Fruit fly (Drosophila melanogaster): ENCODE data around the gene Ir76a.

Ir76a gene

dm6 chr3L:19793438-19793998 lies 5.6 kb upstream of the Ir76a start, which contains the start of the genes CG42637, Gyc76C and SREBP (continued):
- TF ChIP-seq Lpt (GFP tag; optimal IDR thresholded peaks at IDR 0.05): no peak
- no peak for TF ChIP-seq CG6854 (GFP tag; optimal IDR thresholded peaks at IDR 0.05)
- no peak for TF ChIP-seq ems (GFP tag; optimal IDR thresholded peaks at IDR 0.05)
- no peak for TF ChIP-seq NC2β (GFP tag; optimal IDR thresholded peaks at IDR 0.05)
- TF ChIP-seq Stat92E (GFP tag; optimal IDR thresholded peaks at IDR 0.05): peak in 1 of 3 experiments; percentile 65
- TF ChIP-seq grau (tag; optimal IDR thresholded peaks at IDR 0.05): peak; percentile 32
- TF ChIP-seq ssp (GFP tag; IDR thresholded peaks at IDR 0.05): no peak
- no peak for TF ChIP-seq Taf1 (GFP tag; IDR thresholded peaks at IDR 0.05)
- TF ChIP-seq Mes4 (GFP tag; optimal IDR thresholded peaks at IDR 0.05): no peak
- peak; percentile 91 for TF ChIP-seq Med (GFP tag)
- peak; percentile 11; the same call in 1 of the 3 replicates for TF ChIP-seq gce (GFP tag; IDR thresholded peaks at IDR 0.05)
- TF ChIP-seq CG6654 (GFP tag; optimal IDR thresholded peaks at IDR 0.05): no peak
- no peak for TF ChIP-seq Usf (GFP tag; optimal IDR thresholded peaks at IDR 0.05)
- TF ChIP-seq CG13894 (tag; optimal IDR thresholded peaks at IDR 0.05): peak; percentile 64
- no peak for TF ChIP-seq D (optimal IDR thresholded peaks at IDR 0.05)
- TF ChIP-seq D (GFP tag; optimal IDR thresholded peaks at IDR 0.05): no peak
- peak; percentile 40 for TF ChIP-seq CG12391 (tag; optimal IDR thresholded peaks at IDR 0.05)
- 0 out of 3 replicates have a peak, but pooled peaks have one; percentile 16 for TF ChIP-seq CG6175 (GFP tag; IDR thresholded peaks at IDR 0.05)
- peak; percentile 46 for TF ChIP-seq MTF-1 (GFP tag; optimal IDR thresholded peaks at IDR 0.05; ENCODE audit: borderline replicate concordance)
- TF ChIP-seq CG12104 (GFP tag; optimal IDR thresholded peaks at IDR 0.05): peak; percentile 10
- TF ChIP-seq CG17385 (GFP tag; optimal IDR thresholded peaks at IDR 0.05): no peak
- TF ChIP-seq CG10274 (GFP tag; optimal IDR thresholded peaks at IDR 0.05): no peak
- TF ChIP-seq Atf-2 (GFP tag; optimal IDR thresholded peaks at IDR 0.05): no peak
- TF ChIP-seq Dref (GFP tag; IDR thresholded peaks at IDR 0.05): no peak
- TF ChIP-seq ham (GFP tag; IDR thresholded peaks at IDR 0.05): no peak
- peak; percentile 4; the same call in 1 of the 2 replicates for TF ChIP-seq Atf6 (GFP tag; IDR thresholded peaks at IDR 0.05)
- TF ChIP-seq lola (GFP tag; optimal IDR thresholded peaks at IDR 0.05): no peak
- no peak; the same call in 1 of the 3 replicates for TF ChIP-seq zen2 (GFP tag; IDR thresholded peaks at IDR 0.05; ENCODE audit: partially characterized antibody)
- TF ChIP-seq CG6254 (GFP tag; optimal IDR thresholded peaks at IDR 0.05): no peak
- no peak for TF ChIP-seq Lim3 (GFP tag; IDR thresholded peaks at IDR 0.05)
- no peak for TF ChIP-seq prd (optimal IDR thresholded peaks at IDR 0.05)
- no peak for TF ChIP-seq prd (GFP tag; IDR thresholded peaks at IDR 0.05)
- no peak for TF ChIP-seq ken (GFP tag; IDR thresholded peaks at IDR 0.05)
- no peak for TF ChIP-seq CG7839 (tag; optimal IDR thresholded peaks at IDR 0.05)
- peak; percentile 31; the same call in 1 of the 2 replicates for TF ChIP-seq E2f1 (GFP tag; IDR thresholded peaks at IDR 0.05)
- no peak for TF ChIP-seq crc (GFP tag; optimal IDR thresholded peaks at IDR 0.05)
- TF ChIP-seq hth (optimal IDR thresholded peaks at IDR 0.05): no peak
- TF ChIP-seq repo (GFP tag; optimal IDR thresholded peaks at IDR 0.05): peak; percentile 12
- TF ChIP-seq CG11504 (tag; optimal IDR thresholded peaks at IDR 0.05): peak; percentile 35
- peak; percentile 30 for TF ChIP-seq Dek (tag; optimal IDR thresholded peaks at IDR 0.05)
- TF ChIP-seq dmrt11E (tag; optimal IDR thresholded peaks at IDR 0.05): peak; percentile 1
- peak; percentile 71 for TF ChIP-seq Jarid2 (GFP tag; optimal IDR thresholded peaks at IDR 0.05)
- no peak for TF ChIP-seq az2 (GFP tag; optimal IDR thresholded peaks at IDR 0.05)
- no peak for TF ChIP-seq nom (GFP tag; optimal IDR thresholded peaks at IDR 0.05)
- no peak for TF ChIP-seq CG7745 (tag; optimal IDR thresholded peaks at IDR 0.05)
- TF ChIP-seq Drgx (GFP tag; IDR thresholded peaks at IDR 0.05): peak; percentile 9; the same call in 1 of the 2 replicates
- peak in 1 of 2 experiments; percentile 13 for TF ChIP-seq Pdp1 (GFP tag; optimal IDR thresholded peaks at IDR 0.05)
- no peak for TF ChIP-seq H2.0 (GFP tag; IDR thresholded peaks at IDR 0.05)
- no peak for TF ChIP-seq Ravus (GFP tag; IDR thresholded peaks at IDR 0.05)
- peak in 1 of 2 experiments; percentile 21 for TF ChIP-seq insv (GFP tag; optimal IDR thresholded peaks at IDR 0.05)
